Worm (Caenorhabditis elegans): Measurements from ENCODE around the gene C34D10.1.

The C34D10.1 gene

DNA sequence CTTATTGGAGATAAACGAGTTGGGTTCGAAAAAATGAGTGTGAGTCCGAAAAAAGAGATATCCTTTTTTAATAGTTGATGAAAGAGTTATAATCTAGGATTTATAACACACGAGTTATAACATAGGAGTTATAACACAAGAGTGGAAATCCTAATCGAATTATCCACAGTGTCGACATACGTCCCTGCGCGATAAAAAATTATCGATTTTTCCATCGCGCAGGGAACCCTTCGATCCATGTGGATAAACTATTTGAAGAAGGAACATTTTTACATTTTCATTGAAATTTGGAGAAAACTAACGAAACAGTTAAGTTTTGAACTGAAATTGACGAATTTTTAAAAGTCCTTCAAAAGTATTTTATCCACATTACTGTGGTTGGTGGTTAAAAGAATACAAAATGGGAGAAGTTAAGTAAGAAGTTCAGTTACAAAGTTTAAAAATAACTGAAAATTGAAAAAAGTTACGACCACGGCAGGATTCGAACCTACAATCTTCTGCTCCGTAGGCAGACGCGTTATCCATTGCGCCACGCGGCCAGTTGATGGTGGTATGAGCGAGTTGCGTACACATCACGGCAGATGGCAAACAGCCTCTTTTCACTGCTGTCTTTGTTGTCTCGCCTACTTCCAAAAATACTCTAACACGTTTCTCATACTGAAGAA is 7.1 kb downstream of the C34D10.1 start:
- TF ChIP-seq F13C5.2 (tag; optimal IDR thresholded peaks at IDR 0.05) (peak; percentile 81), hmbx-1 (tag; optimal IDR thresholded peaks at IDR 0.05) (no peak), pes-1 (GFP tag; IDR thresholded peaks at IDR 0.05) (peak; percentile 82), hnd-1 (tag; optimal IDR thresholded peaks at IDR 0.05) (peak; percentile 22), tra-4 (tag; optimal IDR thresholded peaks at IDR 0.05) (no peak), sea-1 (GFP tag; conservative IDR thresholded peaks at IDR 0.05) (peak; percentile 73), ama-1 (optimal IDR thresholded peaks at IDR 0.05) (no peak), ceh-36 (tag; optimal IDR thresholded peaks at IDR 0.05) (peak; percentile 52), aly-1 (tag; optimal IDR thresholded peaks at IDR 0.05) (peak; percentile 84), scrt-1 (GFP tag; IDR thresholded peaks at IDR 0.05) (peak; percentile 54; the same call in 1 of the 2 replicates), tbx-11 (GFP tag; IDR thresholded peaks at IDR 0.05) (peak; percentile 67), hmg-4 (GFP tag; optimal IDR thresholded peaks at IDR 0.05) (peak; percentile 78), tbx-37 (GFP tag; conservative IDR thresholded peaks at IDR 0.05) (no peak), ceh-13 (GFP tag; optimal IDR thresholded peaks at IDR 0.05) (peak; percentile 48), flt-1 (GFP tag; IDR thresholded peaks at IDR 0.05) (peak; percentile 79), ets-7 (tag; optimal IDR thresholded peaks at IDR 0.05) (no peak), B0310.2 (tag; optimal IDR thresholded peaks at IDR 0.05) (peak; percentile 40)

- TF ChIP-seq ceh-36 (tag; optimal IDR thresholded peaks at IDR 0.05) (no peak), hmg-4 (GFP tag; optimal IDR thresholded peaks at IDR 0.05) (no peak), ama-1 (optimal IDR thresholded peaks at IDR 0.05) (no peak), F13C5.2 (tag; optimal IDR thresholded peaks at IDR 0.05) (no peak), flt-1 (GFP tag; IDR thresholded peaks at IDR 0.05) (no peak), pes-1 (GFP tag; IDR thresholded peaks at IDR 0.05) (no peak), hmbx-1 (tag; optimal IDR thresholded peaks at IDR 0.05) (no peak), hnd-1 (tag; optimal IDR thresholded peaks at IDR 0.05) (no peak), scrt-1 (GFP tag; IDR thresholded peaks at IDR 0.05) (no peak), sea-1 (GFP tag; conservative IDR thresholded peaks at IDR 0.05) (no peak), tbx-37 (GFP tag; conservative IDR thresholded peaks at IDR 0.05) (no peak), aly-1 (tag; optimal IDR thresholded peaks at IDR 0.05) (no peak), tra-4 (tag; optimal IDR thresholded peaks at IDR 0.05) (no peak), ets-7 (tag; optimal IDR thresholded peaks at IDR 0.05) (no peak), B0310.2 (tag; optimal IDR thresholded peaks at IDR 0.05) (no peak), tbx-11 (GFP tag; IDR thresholded peaks at IDR 0.05) (no peak), ceh-13 (GFP tag; optimal IDR thresholded peaks at IDR 0.05) (no peak)
Observed at ce11 chrX:8037365-8037764, 8.1 kb downstream of the C34D10.1 start.

DNA sequence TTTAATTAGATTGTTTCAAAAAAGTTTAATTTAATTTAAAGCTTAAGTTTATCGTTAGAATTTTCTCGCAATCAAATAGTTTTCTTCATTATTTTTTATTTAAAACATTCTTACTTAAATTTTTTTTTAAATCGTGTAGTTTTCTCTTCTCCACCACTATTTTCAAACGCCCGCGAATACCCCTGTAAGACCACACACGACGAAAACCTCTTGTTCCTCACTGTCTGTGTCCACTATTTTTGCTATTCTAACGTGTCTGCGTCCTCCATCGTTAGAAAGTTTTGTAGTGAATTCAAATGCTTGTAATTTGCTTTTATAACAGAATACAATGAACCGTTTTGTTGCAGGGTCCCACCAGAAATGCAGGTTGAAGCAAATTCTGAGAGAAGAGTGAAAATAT is 11.7 kb downstream of the C34D10.1 start, which contains the start of gene xol-1:
TSS of gene xol-1 (plus strand) at position 347 of the 400 bp plus-strand sequence.
- no peak for TF ChIP-seq sea-1 (GFP tag; conservative IDR thresholded peaks at IDR 0.05)
- TF ChIP-seq scrt-1 (GFP tag; IDR thresholded peaks at IDR 0.05), result no peak
- TF ChIP-seq flt-1 (GFP tag; IDR thresholded peaks at IDR 0.05), result no peak
- TF ChIP-seq hnd-1 (tag; optimal IDR thresholded peaks at IDR 0.05), result no peak

- TF ChIP-seq B0310.2 (tag; optimal IDR thresholded peaks at IDR 0.05), result no peak
- no peak for TF ChIP-seq ceh-36 (tag; optimal IDR thresholded peaks at IDR 0.05)
- TF ChIP-seq ceh-13 (GFP tag; optimal IDR thresholded peaks at IDR 0.05), result no peak
- TF ChIP-seq hnd-1 (tag; optimal IDR thresholded peaks at IDR 0.05), result no peak
- TF ChIP-seq tra-4 (tag; optimal IDR thresholded peaks at IDR 0.05), result no peak
- no peak for TF ChIP-seq flt-1 (GFP tag; IDR thresholded peaks at IDR 0.05)
- no peak for TF ChIP-seq F13C5.2 (tag; optimal IDR thresholded peaks at IDR 0.05)
- no peak for TF ChIP-seq sea-1 (GFP tag; conservative IDR thresholded peaks at IDR 0.05)
- no peak for TF ChIP-seq aly-1 (tag; optimal IDR thresholded peaks at IDR 0.05)
- no peak for TF ChIP-seq tbx-37 (GFP tag; conservative IDR thresholded peaks at IDR 0.05)
- TF ChIP-seq hmg-4 (GFP tag; optimal IDR thresholded peaks at IDR 0.05), result no peak
- no peak for TF ChIP-seq pes-1 (GFP tag; IDR thresholded peaks at IDR 0.05)
- TF ChIP-seq tbx-11 (GFP tag; IDR thresholded peaks at IDR 0.05), result no peak
- TF ChIP-seq hmbx-1 (tag; optimal IDR thresholded peaks at IDR 0.05), result no peak
- no peak for TF ChIP-seq scrt-1 (GFP tag; IDR thresholded peaks at IDR 0.05)
Observed at ce11 chrX:8045152-8045551, 15.9 kb downstream of the C34D10.1 start, which contains the start of gene C18A11.4. Gene C18A11.4, plus strand, starts transcription at chrX:8045518.

DNA sequence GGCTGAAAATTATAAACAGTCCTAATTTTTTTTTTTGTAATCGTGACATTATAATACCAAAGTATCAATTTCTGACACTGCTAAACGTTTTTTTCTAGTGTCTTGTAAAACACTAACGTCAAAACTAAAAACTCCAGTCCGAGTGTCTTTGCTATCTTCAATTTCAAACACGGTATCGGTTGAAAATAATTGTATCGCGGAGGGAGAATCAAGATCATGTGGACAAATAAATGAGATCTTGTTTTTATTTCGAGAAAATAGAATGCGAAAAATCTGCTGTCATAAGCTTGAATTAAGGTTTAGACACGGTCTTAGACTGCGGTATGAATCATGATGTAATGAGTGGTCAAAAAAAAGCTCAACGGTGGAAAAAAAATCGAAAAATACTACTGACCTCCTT is 19.4 kb downstream of the C34D10.1 start:
- TF ChIP-seq tbx-11 (GFP tag; IDR thresholded peaks at IDR 0.05), result no peak
- no peak for TF ChIP-seq aly-1 (tag; optimal IDR thresholded peaks at IDR 0.05)
- TF ChIP-seq flt-1 (GFP tag; IDR thresholded peaks at IDR 0.05), result no peak
- no peak for TF ChIP-seq B0310.2 (tag; optimal IDR thresholded peaks at IDR 0.05)
- TF ChIP-seq F13C5.2 (tag; optimal IDR thresholded peaks at IDR 0.05), result no peak
- TF ChIP-seq tra-4 (tag; optimal IDR thresholded peaks at IDR 0.05), result no peak
- no peak for TF ChIP-seq sea-1 (GFP tag; conservative IDR thresholded peaks at IDR 0.05)
- no peak for TF ChIP-seq pes-1 (GFP tag; IDR thresholded peaks at IDR 0.05)
- TF ChIP-seq hmg-4 (GFP tag; optimal IDR thresholded peaks at IDR 0.05), result no peak
- no peak for TF ChIP-seq ama-1 (optimal IDR thresholded peaks at IDR 0.05)
- no peak for TF ChIP-seq hnd-1 (tag; optimal IDR thresholded peaks at IDR 0.05)
- no peak for TF ChIP-seq ceh-13 (GFP tag; optimal IDR thresholded peaks at IDR 0.05)
- TF ChIP-seq hmbx-1 (tag; optimal IDR thresholded peaks at IDR 0.05), result no peak
- no peak for TF ChIP-seq scrt-1 (GFP tag; IDR thresholded peaks at IDR 0.05)
- TF ChIP-seq ceh-36 (tag; optimal IDR thresholded peaks at IDR 0.05), result no peak
- TF ChIP-seq ets-7 (tag; optimal IDR thresholded peaks at IDR 0.05), result no peak
- TF ChIP-seq tbx-37 (GFP tag; conservative IDR thresholded peaks at IDR 0.05), result no peak

DNA sequence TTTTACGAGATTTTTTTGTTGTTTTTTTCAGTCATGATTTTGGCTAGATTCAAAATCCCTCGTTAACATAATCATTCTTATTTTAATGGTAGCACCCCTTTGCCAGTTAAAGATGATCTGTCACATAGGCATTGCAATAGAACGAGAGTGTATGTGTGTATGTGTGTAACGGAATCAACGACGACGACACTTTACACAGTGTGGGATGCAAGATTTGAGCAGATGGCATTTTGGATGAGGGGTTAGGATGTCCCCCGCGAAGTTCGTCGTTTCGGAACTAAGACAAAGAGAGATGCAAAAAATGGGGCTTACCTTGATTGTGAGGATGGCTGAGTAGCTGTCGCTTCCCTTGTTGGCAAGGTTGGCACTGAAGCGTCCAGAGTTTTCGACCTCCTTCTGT is 22.8 kb downstream of the C34D10.1 start:
- TF ChIP-seq hmg-4 (GFP tag; optimal IDR thresholded peaks at IDR 0.05), result no peak
- no peak for TF ChIP-seq pes-1 (GFP tag; IDR thresholded peaks at IDR 0.05)
- no peak for TF ChIP-seq scrt-1 (GFP tag; IDR thresholded peaks at IDR 0.05)
- no peak for TF ChIP-seq ceh-13 (GFP tag; optimal IDR thresholded peaks at IDR 0.05)
- TF ChIP-seq tbx-11 (GFP tag; IDR thresholded peaks at IDR 0.05), result no peak
- no peak for TF ChIP-seq F13C5.2 (tag; optimal IDR thresholded peaks at IDR 0.05)
- TF ChIP-seq aly-1 (tag; optimal IDR thresholded peaks at IDR 0.05), result no peak
- no peak for TF ChIP-seq tra-4 (tag; optimal IDR thresholded peaks at IDR 0.05)
- no peak for TF ChIP-seq ets-7 (tag; optimal IDR thresholded peaks at IDR 0.05)
- TF ChIP-seq hmbx-1 (tag; optimal IDR thresholded peaks at IDR 0.05), result no peak
- TF ChIP-seq tbx-37 (GFP tag; conservative IDR thresholded peaks at IDR 0.05), result no peak
- TF ChIP-seq hnd-1 (tag; optimal IDR thresholded peaks at IDR 0.05), result no peak

ce11 chrX:8053008-8053441 is 23.7 kb downstream of the C34D10.1 start:
- TF ChIP-seq hnd-1 (tag; optimal IDR thresholded peaks at IDR 0.05) (no peak), pes-1 (GFP tag; IDR thresholded peaks at IDR 0.05) (no peak), flt-1 (GFP tag; IDR thresholded peaks at IDR 0.05) (no peak), aly-1 (tag; optimal IDR thresholded peaks at IDR 0.05) (no peak), ama-1 (optimal IDR thresholded peaks at IDR 0.05) (no peak), tra-4 (tag; optimal IDR thresholded peaks at IDR 0.05) (no peak), sea-1 (GFP tag; conservative IDR thresholded peaks at IDR 0.05) (no peak)

Measured in whole organism, early embryonic.